Worm (Caenorhabditis elegans): ENCODE data around the gene F09G8.7.

DNA sequence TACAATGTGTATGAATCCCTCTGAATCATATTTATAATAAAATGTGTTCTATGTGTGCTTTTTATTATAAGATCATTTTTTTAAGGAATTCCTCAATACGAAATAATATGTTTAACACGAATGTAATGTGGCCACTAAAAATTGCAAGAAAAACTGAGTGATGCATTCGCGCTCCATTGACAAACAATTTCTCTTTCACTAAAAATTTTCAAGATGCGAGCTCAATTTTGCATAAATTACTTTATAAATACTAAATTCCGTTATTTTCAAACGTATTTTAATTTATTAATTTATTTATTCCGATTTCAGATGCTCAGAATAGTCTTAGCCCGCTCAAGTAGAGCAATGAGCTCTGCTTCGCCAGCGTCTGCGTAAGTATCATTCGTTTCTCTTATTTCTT, 2.4 kb downstream of the F09G8.7 start, which contains the start of gene mrps-9:
- TF ChIP-seq ztf-1 (GFP tag; conservative IDR thresholded peaks at IDR 0.05) (no peak), elt-3 (tag; optimal IDR thresholded peaks at IDR 0.05) (no peak), alr-1 (tag; optimal IDR thresholded peaks at IDR 0.05) (no peak), lsy-2 (tag; optimal IDR thresholded peaks at IDR 0.05) (no peak)
